Comparison of ENCODE assay signal across 6 fruit fly cellular contexts in genomic region chrX:9282783-9283289, dm6.
TF ChIP-seq lines count a peak whose summit lies in the region.

c11.1 (minus strand) TSS chrX:9283117.

- TF ChIP-seq CTCF in S2 (optimal IDR thresholded peaks at IDR 0.05; lab: Kevin White, UChicago) = peak; percentile 58 to 69
- TF ChIP-seq CTCF in whole organism, embryonic (GFP tag; optimal IDR thresholded peaks at IDR 0.05; lab: Kevin White, UChicago) = peak; percentile 44

TF ChIP-seq in whole organism, adult, 20 proteins besides CTCF, POLR2A, EP300 and RAD21:
- TF ChIP-seq tj (GFP tag; optimal IDR thresholded peaks at IDR 0.05; lab: Kevin White, UChicago) (peak; percentile 9), CG5204 (GFP tag; optimal IDR thresholded peaks at IDR 0.05; lab: Kevin White, UChicago) (no peak), Mnt (GFP tag; optimal IDR thresholded peaks at IDR 0.05; lab: Kevin White, UChicago) (peak; percentile 56), ovo (GFP tag; optimal IDR thresholded peaks at IDR 0.05; lab: Kevin White, UChicago) (no peak), CG7101 (tag; optimal IDR thresholded peaks at IDR 0.05; lab: Kevin White, UChicago) (no peak), Crg-1 (GFP tag; optimal IDR thresholded peaks at IDR 0.05; lab: Kevin White, UChicago) (no peak), bab1 (GFP tag; optimal IDR thresholded peaks at IDR 0.05; lab: Kevin White, UChicago) (peak; percentile 49), Hr96 (GFP tag; optimal IDR thresholded peaks at IDR 0.05; lab: Kevin White, UChicago) (no peak)

TF ChIP-seq in whole organism, embryonic, 481 proteins besides CTCF, POLR2A, EP300 and RAD21 (continues in another document):
- TF ChIP-seq nmo (GFP tag; optimal IDR thresholded peaks at IDR 0.05; lab: Kevin White, UChicago) (peak; percentile 30), gsb (GFP tag; IDR thresholded peaks at IDR 0.05; lab: Robert Waterston, UW) (no peak), ara (GFP tag; IDR thresholded peaks at IDR 0.05; lab: Robert Waterston, UW) (no peak), CG3281 (GFP tag; optimal IDR thresholded peaks at IDR 0.05; lab: Kevin White, UChicago) (no peak), Dad (GFP tag; optimal IDR thresholded peaks at IDR 0.05; lab: Kevin White, UChicago) (no peak), Adf1 (GFP tag; IDR thresholded peaks at IDR 0.05; lab: Robert Waterston, UW) (0 out of 2 replicates have a peak, but pooled peaks have one; percentile 19), unc-4 (GFP tag; IDR thresholded peaks at IDR 0.05; lab: Robert Waterston, UW; ENCODE audit: partially characterized antibody) (no peak), abd-A (tag; optimal IDR thresholded peaks at IDR 0.05; lab: Kevin White, UChicago) (no peak), CG7786 (GFP tag; optimal IDR thresholded peaks at IDR 0.05; lab: Kevin White, UChicago) (no peak), CG10565 (GFP tag; optimal IDR thresholded peaks at IDR 0.05; lab: Kevin White, UChicago) (no peak), CG34224 (GFP tag; IDR thresholded peaks at IDR 0.05; lab: Robert Waterston, UW; ENCODE audit: partially characterized antibody) (no peak), Bgb (GFP tag; IDR thresholded peaks at IDR 0.05; lab: Robert Waterston, UW; ENCODE audit: partially characterized antibody) (peak; percentile 36; the same call in 1 of the 2 replicates), Pdp1 (GFP tag; optimal IDR thresholded peaks at IDR 0.05; lab: Kevin White, UChicago) (peak in 1 of 2 experiments; percentile 56), E2f2 (GFP tag; IDR thresholded peaks at IDR 0.05; lab: Robert Waterston, UW) (peak; percentile 74), Dip2 (GFP tag; IDR thresholded peaks at IDR 0.05; lab: Robert Waterston, UW) (no peak), hb (GFP tag; IDR thresholded peaks at IDR 0.05; lab: Robert Waterston, UW; ENCODE audit: partially characterized antibody) (no peak), amos (GFP tag; IDR thresholded peaks at IDR 0.05; lab: Robert Waterston, UW; ENCODE audit: partially characterized antibody) (peak; percentile 40; the same call in 1 of the 2 replicates), CG2199 (GFP tag; IDR thresholded peaks at IDR 0.05; lab: Robert Waterston, UW) (peak; percentile 73; the same call in 2 of the 3 replicates), Dref (GFP tag; IDR thresholded peaks at IDR 0.05; lab: Robert Waterston, UW) (peak; percentile 52)

TF ChIP-seq in whole organism, prepupa, 60 proteins besides CTCF, POLR2A, EP300 and RAD21:
- TF ChIP-seq CG6808 (GFP tag; optimal IDR thresholded peaks at IDR 0.05; lab: Kevin White, UChicago) = peak; percentile 64
- peak; percentile 29 for TF ChIP-seq Eip78C (GFP tag; lab: Kevin White, UChicago)
- TF ChIP-seq CG15336 (GFP tag; IDR thresholded peaks at IDR 0.05; lab: Robert Waterston, UW) = 0 out of 2 replicates have a peak, but pooled peaks have one; percentile 33
- TF ChIP-seq Sox14 (GFP tag; optimal IDR thresholded peaks at IDR 0.05; lab: Kevin White, UChicago) = peak; percentile 37
- peak; percentile 22 for TF ChIP-seq esn (GFP tag; optimal IDR thresholded peaks at IDR 0.05; lab: Kevin White, UChicago)
- 0 out of 3 replicates have a peak, but pooled peaks have one; percentile 17 for TF ChIP-seq CG8119 (GFP tag; IDR thresholded peaks at IDR 0.05; lab: Robert Waterston, UW)
- TF ChIP-seq achi (GFP tag; optimal IDR thresholded peaks at IDR 0.05; lab: Kevin White, UChicago) = no peak
- TF ChIP-seq Hr38 (GFP tag; optimal IDR thresholded peaks at IDR 0.05; lab: Kevin White, UChicago) = no peak

TF ChIP-seq in whole organism, pupa, 21 proteins besides CTCF, POLR2A, EP300 and RAD21:
- TF ChIP-seq CG12605 (GFP tag; IDR thresholded peaks at IDR 0.05; lab: Robert Waterston, UW) = no peak
- peak; percentile 49; the same call in 1 of the 3 replicates for TF ChIP-seq CG4496 (GFP tag; IDR thresholded peaks at IDR 0.05; lab: Robert Waterston, UW)
- TF ChIP-seq rn (GFP tag; IDR thresholded peaks at IDR 0.05; lab: Robert Waterston, UW) = no peak
- peak; percentile 50; the same call in 1 of the 2 replicates for TF ChIP-seq CG32121 (GFP tag; IDR thresholded peaks at IDR 0.05; lab: Robert Waterston, UW)

TF ChIP-seq in whole organism, wandering third instar larva, 38 proteins besides CTCF, POLR2A, EP300 and RAD21:
- peak; percentile 43 for TF ChIP-seq Myc (optimal IDR thresholded peaks at IDR 0.05; lab: Kevin White, UChicago)
- no peak for TF ChIP-seq CG9705 (GFP tag; optimal IDR thresholded peaks at IDR 0.05; lab: Kevin White, UChicago)
- TF ChIP-seq h (GFP tag; optimal IDR thresholded peaks at IDR 0.05; lab: Kevin White, UChicago) = peak; percentile 3
- TF ChIP-seq Jra (GFP tag; optimal IDR thresholded peaks at IDR 0.05; lab: Kevin White, UChicago) = no peak
- peak; percentile 0 for TF ChIP-seq Sp1 (GFP tag; optimal IDR thresholded peaks at IDR 0.05; lab: Kevin White, UChicago)
- TF ChIP-seq Rel (GFP tag; optimal IDR thresholded peaks at IDR 0.05; lab: Kevin White, UChicago) = no peak
- TF ChIP-seq Rel (tag; optimal IDR thresholded peaks at IDR 0.05; lab: Kevin White, UChicago) = peak; percentile 91
